Worm (Caenorhabditis elegans): ENCODE measurements around the gene Y43F8B.18.
A peak's percentile ranks its signal among the peaks of the same experiment; 100 is the strongest.

Gene Y43F8B.18

DNA sequence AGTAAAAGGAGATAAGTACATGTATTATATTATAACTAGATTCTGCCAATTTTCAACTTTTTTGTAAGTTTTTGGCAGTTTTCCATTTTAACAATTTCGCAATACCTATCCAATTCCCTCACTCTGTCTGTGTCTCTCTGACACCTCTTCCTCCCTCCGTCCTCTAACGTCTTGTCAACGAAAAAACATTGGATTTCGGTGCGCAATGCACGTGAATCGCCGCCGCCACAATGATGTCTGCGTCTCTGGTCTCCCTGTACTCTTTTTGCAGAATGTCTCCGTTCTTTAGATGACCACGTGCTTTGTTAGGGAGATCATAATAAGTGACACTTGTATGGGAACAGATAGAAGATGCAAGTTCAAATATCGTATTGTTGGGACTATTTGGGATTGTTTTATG lies 43.4 kb downstream of the Y43F8B.18 start (continued):
- no peak for TF ChIP-seq pqm-1 (tag; optimal IDR thresholded peaks at IDR 0.05)
- TF ChIP-seq zag-1 (tag; optimal IDR thresholded peaks at IDR 0.05) = no peak
- TF ChIP-seq unc-62 (GFP tag; optimal IDR thresholded peaks at IDR 0.05) = no peak
- TF ChIP-seq nhr-12 (tag; optimal IDR thresholded peaks at IDR 0.05) = no peak
- peak; percentile 99 for TF ChIP-seq nhr-71 (tag; optimal IDR thresholded peaks at IDR 0.05)
- TF ChIP-seq unc-98 (GFP tag; IDR thresholded peaks at IDR 0.05) = peak; percentile 30; the same call in 1 of the 2 replicates
- TF ChIP-seq F16B12.6 (tag; optimal IDR thresholded peaks at IDR 0.05) = no peak
- TF ChIP-seq fkh-8 (tag; optimal IDR thresholded peaks at IDR 0.05) = peak; percentile 94
- TF ChIP-seq C04F5.9 (tag; optimal IDR thresholded peaks at IDR 0.05) = peak; percentile 75
- TF ChIP-seq snu-23 (GFP tag; optimal IDR thresholded peaks at IDR 0.05) = peak; percentile 98
- peak; percentile 96 for TF ChIP-seq nhr-47 (tag; optimal IDR thresholded peaks at IDR 0.05)

DNA sequence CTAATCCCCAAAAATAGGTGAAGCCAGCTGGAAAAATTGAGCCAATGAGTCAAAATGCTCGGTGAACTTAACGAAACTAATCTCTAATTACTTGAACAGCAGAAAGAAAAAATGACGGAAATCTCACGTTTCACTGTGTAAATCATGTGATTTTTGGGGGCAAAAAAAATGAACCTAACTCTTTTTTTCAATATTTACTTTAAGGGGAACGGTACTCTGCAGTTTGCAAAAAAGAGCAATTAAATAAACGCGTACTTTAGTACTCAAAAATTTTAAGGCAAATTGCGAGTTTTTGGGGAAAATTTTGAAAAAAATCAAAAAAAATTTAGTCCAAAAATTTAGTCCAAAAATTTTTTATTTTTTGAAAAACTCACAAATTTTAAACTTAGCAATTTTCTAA lies 45.2 kb downstream of the Y43F8B.18 start:
- TF ChIP-seq efl-1 (optimal IDR thresholded peaks at IDR 0.05) = no peak
- TF ChIP-seq efl-1 (GFP tag; optimal IDR thresholded peaks at IDR 0.05 in 1 of 2) = no peak
- TF ChIP-seq fkh-8 (tag; optimal IDR thresholded peaks at IDR 0.05) = peak; percentile 22
- TF ChIP-seq lin-14 (GFP tag; optimal IDR thresholded peaks at IDR 0.05) = peak; percentile 36

DNA sequence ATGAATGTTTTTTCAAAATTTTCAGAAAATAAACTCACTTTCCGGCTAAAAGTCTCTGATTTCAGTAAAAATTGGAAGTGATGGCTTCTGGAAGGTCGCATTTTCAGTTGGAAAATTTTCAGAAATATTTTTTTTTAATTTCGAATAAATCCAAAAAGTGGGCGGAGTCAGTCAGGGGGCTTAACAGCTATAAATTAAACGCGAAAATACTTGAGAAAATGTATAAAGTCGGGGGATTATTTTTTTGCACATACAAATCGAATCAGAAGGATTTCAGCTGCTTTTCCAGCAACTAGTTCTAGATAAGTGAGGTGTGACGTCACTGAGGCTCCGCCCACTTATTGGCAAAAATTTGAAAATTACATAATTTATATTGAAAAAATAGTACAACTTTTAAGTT lies 47.2 kb downstream of the Y43F8B.18 start, which contains the start of gene Y43F8B.2:
TSS of gene Y43F8B.2 (minus strand) at position 101 of the 400 bp plus-strand sequence.
- TF ChIP-seq dsc-1 (tag; optimal IDR thresholded peaks at IDR 0.05) = peak; percentile 35
- no peak for TF ChIP-seq lsy-2 (tag; optimal IDR thresholded peaks at IDR 0.05)
- no peak for TF ChIP-seq C04F5.9 (tag; optimal IDR thresholded peaks at IDR 0.05)
- TF ChIP-seq zag-1 (tag; optimal IDR thresholded peaks at IDR 0.05) = no peak
- TF ChIP-seq unc-30 (tag; optimal IDR thresholded peaks at IDR 0.05) = no peak
- no peak for TF ChIP-seq jun-1 (tag; optimal IDR thresholded peaks at IDR 0.05)
- no peak for TF ChIP-seq rnt-1 (tag; optimal IDR thresholded peaks at IDR 0.05)
- TF ChIP-seq sox-4 (tag; optimal IDR thresholded peaks at IDR 0.05) = no peak
- TF ChIP-seq blmp-1 (tag; optimal IDR thresholded peaks at IDR 0.05) = no peak
- no peak for TF ChIP-seq nhr-76 (tag; optimal IDR thresholded peaks at IDR 0.05)
- TF ChIP-seq F16B12.6 (tag; optimal IDR thresholded peaks at IDR 0.05) = no peak
- no peak for TF ChIP-seq egl-27 (tag; optimal IDR thresholded peaks at IDR 0.05)
- TF ChIP-seq nhr-47 (tag; optimal IDR thresholded peaks at IDR 0.05) = peak; percentile 5

DNA sequence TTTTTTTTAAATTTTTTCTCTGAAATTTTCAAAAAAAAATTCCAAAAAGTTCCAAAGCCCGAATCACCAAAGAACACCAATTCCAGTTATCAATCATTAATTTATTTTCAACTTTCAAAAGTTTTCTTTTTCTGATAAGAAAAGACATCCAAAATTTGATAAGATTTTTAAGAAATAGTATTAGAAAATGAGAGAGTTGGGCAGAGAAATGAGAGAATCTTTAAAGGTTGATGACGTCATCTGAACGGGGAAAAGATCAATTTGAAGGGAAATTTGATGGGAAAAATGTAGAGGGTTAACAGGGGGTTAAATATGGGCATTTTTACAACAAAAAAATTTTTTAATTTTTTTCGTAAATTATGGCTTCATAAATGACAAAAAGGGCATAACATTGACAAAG lies 47.7 kb downstream of the Y43F8B.18 start:
- TF ChIP-seq efl-1 (optimal IDR thresholded peaks at IDR 0.05) (no peak), efl-1 (GFP tag; optimal IDR thresholded peaks at IDR 0.05 in 1 of 2) (peak in 1 of 2 experiments; percentile 47), elt-3 (tag; optimal IDR thresholded peaks at IDR 0.05) (peak in 2 of 6 experiments; percentile 71 to 79), lin-35 (GFP tag; optimal IDR thresholded peaks at IDR 0.05) (peak in 1 of 2 experiments; percentile 30), nhr-47 (tag; optimal IDR thresholded peaks at IDR 0.05) (no peak), hlh-17 (GFP tag; optimal IDR thresholded peaks at IDR 0.05; ENCODE audit: borderline replicate concordance) (no peak), snu-23 (GFP tag; optimal IDR thresholded peaks at IDR 0.05) (no peak), blmp-1 (tag; optimal IDR thresholded peaks at IDR 0.05) (peak; percentile 7), nhr-19 (GFP tag; conservative IDR thresholded peaks at IDR 0.05) (peak; percentile 75), lsy-2 (tag; optimal IDR thresholded peaks at IDR 0.05) (peak in 1 of 2 experiments; percentile 15), nhr-85 (tag) (peak; percentile 84), lin-14 (GFP tag; optimal IDR thresholded peaks at IDR 0.05) (peak; percentile 38), tbx-2 (tag; optimal IDR thresholded peaks at IDR 0.05) (no peak), F16B12.6 (tag; optimal IDR thresholded peaks at IDR 0.05) (no peak), ztf-11 (tag; optimal IDR thresholded peaks at IDR 0.05) (no peak), ces-1 (GFP tag; optimal IDR thresholded peaks at IDR 0.05) (no peak), ama-1 (optimal IDR thresholded peaks at IDR 0.05) (no peak), jun-1 (tag; optimal IDR thresholded peaks at IDR 0.05) (no peak), nhr-20 (tag; optimal IDR thresholded peaks at IDR 0.05) (peak; percentile 7), nhr-71 (tag; optimal IDR thresholded peaks at IDR 0.05) (peak; percentile 32), xbp-1 (tag; optimal IDR thresholded peaks at IDR 0.05) (no peak), ceh-63 (GFP tag; optimal IDR thresholded peaks at IDR 0.05) (no peak), mab-9 (GFP tag; IDR thresholded peaks at IDR 0.05) (no peak), unc-62 (GFP tag; optimal IDR thresholded peaks at IDR 0.05) (no peak), elt-2 (tag; optimal IDR thresholded peaks at IDR 0.05) (peak; percentile 92), skn-1 (tag; optimal IDR thresholded peaks at IDR 0.05) (no peak)

Measured in whole organism, L1 larva.